Worm (Caenorhabditis elegans) whole organism, L1 larva: ENCODE results near the gene dpy-10.

ENCODE experiments used
- Y116A8C.19 ChIP-seq: sonication (generic microtip); optimal IDR thresholded peaks from 2 replicates; lab custom pipeline; 2016; ENCODE audit warnings: missing compliant biosample characterization, missing genetic modification characterization, borderline replicate concordance
- ama-1 ChIP-seq: fragments of 150-350 bp; optimal IDR thresholded peaks from 2 replicates; lab custom pipeline; 2014
- ceh-90 ChIP-seq: sonication (generic microtip); optimal IDR thresholded peaks from 2 replicates; lab custom pipeline; 2016; ENCODE audit warnings: missing genetic modification characterization, missing compliant biosample characterization
- dpl-1 ChIP-seq, 3 experiments: fragments of 150-350 bp in 2 of 3; sonication (generic microtip) in 1 of 3; optimal IDR thresholded peaks; 2 replicates each; lab custom pipeline; 2014 to 2017; ENCODE audit warnings: missing biosample characterization in 3 of 3, missing genetic modification characterization in 3 of 3, missing genetic modification reagents in 3 of 3
- efl-1 ChIP-seq, 4 experiments: fragments of 150-350 bp; optimal IDR thresholded peaks in 3 of 4; peaks in 1 of 4; 1 replicate in 1 of 4; 2 replicates in 3 of 4; lab custom pipeline; 2014; ENCODE audit warnings: missing biosample characterization in 2 of 4, missing genetic modification characterization in 2 of 4, missing genetic modification reagents in 2 of 4
- egl-13 ChIP-seq: sonication (generic microtip); optimal IDR thresholded peaks from 2 replicates; lab custom pipeline; 2016; ENCODE audit warnings: missing genotype, missing genetic modification reagents, missing genetic modification characterization, missing compliant biosample characterization
- elt-2 ChIP-seq: sonication (generic microtip); optimal IDR thresholded peaks from 2 replicates; lab custom pipeline; 2016; ENCODE audit warnings: missing genetic modification characterization, mild to moderate bottlenecking, inconsistent platforms, missing compliant biosample characterization, missing genetic modification reagents
- fkh-8 ChIP-seq: sonication (generic microtip); optimal IDR thresholded peaks from 2 replicates; lab custom pipeline; 2016; ENCODE audit warnings: mild to moderate bottlenecking, missing genetic modification characterization, missing compliant biosample characterization
- hpl-2 ChIP-seq: fragments of 150-350 bp; optimal IDR thresholded peaks from 2 replicates; lab custom pipeline; 2014; ENCODE audit warnings: missing biosample characterization, missing genetic modification reagents, missing genetic modification characterization
- lin-13 ChIP-seq: fragments of 150-350 bp; optimal IDR thresholded peaks from 2 replicates; lab custom pipeline; 2014; ENCODE audit warnings: missing biosample characterization, missing genetic modification reagents, missing genetic modification characterization
- lin-39 ChIP-seq: fragments of 150-350 bp; optimal IDR thresholded peaks from 2 replicates; lab custom pipeline; 2014; ENCODE audit warnings: missing biosample characterization, missing genetic modification reagents, missing genetic modification characterization
- lsy-2 ChIP-seq, 2 experiments: fragments of 150-350 bp; optimal IDR thresholded peaks; 2 replicates each; lab custom pipeline; 2014; ENCODE audit warnings: missing biosample characterization in 2 of 2, missing genetic modification characterization in 2 of 2
- nhr-85 ChIP-seq: sonication (generic microtip); peaks from one replicate; lab custom pipeline; 2016; ENCODE audit warnings: missing genetic modification characterization, inconsistent platforms, missing compliant biosample characterization
- pag-3 ChIP-seq: sonication (generic microtip); optimal IDR thresholded peaks from 2 replicates; lab custom pipeline; 2017; ENCODE audit warnings: missing genetic modification characterization, mild to moderate bottlenecking, missing compliant biosample characterization, antibody characterized with exemption, borderline replicate concordance; ENCODE audit not compliant: insufficient read depth
- skn-1 ChIP-seq: fragments of 150-350 bp; optimal IDR thresholded peaks from 2 replicates; lab custom pipeline; 2014; ENCODE audit warnings: missing biosample characterization, missing genetic modification characterization
- sox-4 ChIP-seq: sonication (generic microtip); optimal IDR thresholded peaks from 2 replicates; lab custom pipeline; 2016; ENCODE audit warnings: missing genetic modification characterization, missing compliant biosample characterization
- swsn-7 ChIP-seq: sonication (generic microtip); optimal IDR thresholded peaks from 2 replicates; lab custom pipeline; 2016; ENCODE audit warnings: missing genetic modification characterization, missing compliant biosample characterization
- tlp-1 ChIP-seq: fragments of 150-350 bp; optimal IDR thresholded peaks from 2 replicates; lab custom pipeline; 2014; ENCODE audit warnings: missing biosample characterization, missing genetic modification characterization
- unc-86 ChIP-seq: sonication (generic microtip); optimal IDR thresholded peaks from 2 replicates; lab custom pipeline; 2016; ENCODE audit warnings: missing genetic modification characterization, missing compliant biosample characterization

Gene dpy-10

DNA sequence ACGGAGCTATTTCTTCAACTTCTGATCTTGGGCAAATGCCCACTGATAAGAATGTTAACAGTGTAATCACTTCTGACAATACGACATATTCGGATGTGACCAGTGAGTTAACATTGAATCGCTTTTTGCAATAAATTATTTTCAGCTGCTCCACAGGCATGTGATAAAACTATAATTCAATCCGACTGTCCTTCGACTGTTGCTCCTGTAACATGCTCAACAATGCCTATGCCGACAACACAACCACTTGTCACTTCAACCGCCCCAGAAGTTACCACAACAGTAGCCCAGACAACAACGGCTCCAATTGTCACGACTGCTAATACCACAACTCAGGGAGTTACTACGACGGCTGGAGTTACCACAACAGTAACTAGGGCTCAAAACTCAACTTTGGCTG, 44.5 kb downstream of the dpy-10 start:
- TF ChIP-seq efl-1 (optimal IDR thresholded peaks at IDR 0.05; lab: Kevin White, UChicago) (no peak), efl-1 (GFP tag; optimal IDR thresholded peaks at IDR 0.05 in 1 of 2; lab: Kevin White, UChicago) (peak in 1 of 2 experiments; percentile 20), ceh-90 (tag; lab: Kevin White, UChicago) (no peak)

DNA sequence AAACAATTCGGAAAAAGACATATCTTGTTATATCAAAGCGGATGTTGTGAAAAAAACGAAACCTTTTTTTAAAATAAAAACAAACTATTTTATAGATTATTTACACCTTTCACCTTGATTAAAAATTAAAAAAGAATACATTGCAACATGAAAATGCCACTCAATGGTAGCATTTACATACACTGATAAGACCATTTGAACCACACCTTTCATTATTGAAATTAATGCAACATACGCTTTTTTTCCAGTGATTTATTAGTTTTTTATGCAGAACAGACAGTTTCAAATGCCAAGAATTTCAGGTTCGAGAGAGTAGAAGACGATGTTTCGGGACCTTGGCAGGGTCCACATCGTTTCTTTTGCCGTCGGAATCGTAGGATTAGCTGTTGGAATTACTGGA, 45.4 kb downstream of the dpy-10 start, which contains the start of gene T19D12.1:
Gene T19D12.1, plus strand, starts transcription at position 301 of the 400 bp plus-strand sequence.
- no peak for TF ChIP-seq ceh-90 (tag; lab: Kevin White, UChicago)

DNA sequence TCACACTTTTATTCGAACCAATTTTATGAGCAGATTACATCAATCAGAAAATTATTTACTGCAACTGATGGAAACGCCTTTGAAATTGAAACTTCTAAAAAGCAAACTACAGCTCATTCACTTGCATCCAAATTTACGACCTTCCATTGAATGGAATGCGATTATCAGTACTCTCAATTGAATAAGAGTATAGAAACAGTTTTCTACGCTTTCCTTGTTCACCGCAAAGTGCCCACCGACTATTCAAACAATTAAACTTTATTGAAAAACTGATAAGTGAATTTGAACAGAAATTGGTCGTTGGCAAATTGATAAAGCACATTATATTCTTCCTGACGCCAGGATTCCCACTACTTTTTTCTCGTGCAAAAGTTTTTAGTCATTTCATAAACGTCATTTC, 46.1 kb downstream of the dpy-10 start:
- TF ChIP-seq egl-13 (no peak), elt-2 (peak; percentile 64)

DNA sequence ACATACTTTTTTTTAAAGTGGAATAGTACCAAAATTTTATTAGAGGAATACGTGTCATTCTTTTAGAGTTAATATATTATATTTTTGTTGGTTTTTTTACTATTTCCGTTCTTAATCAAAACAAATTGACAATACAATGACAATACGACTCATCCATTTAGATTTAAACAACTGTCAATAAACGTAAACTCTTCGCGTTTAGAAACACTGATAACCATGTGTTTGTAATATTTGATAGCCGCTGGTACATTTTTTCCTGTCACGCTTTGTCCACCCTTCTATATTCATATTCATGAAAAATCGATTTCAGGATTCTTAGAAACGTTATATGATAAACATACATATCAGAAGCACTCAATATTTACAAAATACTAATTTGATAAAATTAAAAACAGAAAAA, 48.2 kb downstream of the dpy-10 start:
- TF ChIP-seq unc-86 (tag; lab: Kevin White, UChicago), result no peak
- TF ChIP-seq lin-39 (tag; lab: Kevin White, UChicago), result no peak
- no peak for TF ChIP-seq lsy-2 (tag; optimal IDR thresholded peaks at IDR 0.05; lab: Kevin White, UChicago)
- no peak for TF ChIP-seq sox-4 (tag; lab: Kevin White, UChicago)
- no peak for TF ChIP-seq skn-1
- TF ChIP-seq dpl-1 (GFP tag; optimal IDR thresholded peaks at IDR 0.05; lab: Kevin White, UChicago), result no peak
- no peak for TF ChIP-seq fkh-8 (tag; lab: Kevin White, UChicago)
- TF ChIP-seq ama-1 (lab: Kevin White, UChicago), result no peak
- no peak for TF ChIP-seq hpl-2 (GFP tag; lab: Kevin White, UChicago)
- TF ChIP-seq pag-3, result no peak
- no peak for TF ChIP-seq swsn-7 (tag; lab: Kevin White, UChicago)
- no peak for TF ChIP-seq nhr-85 (tag; lab: Kevin White, UChicago)
- no peak for TF ChIP-seq Y116A8C.19

DNA sequence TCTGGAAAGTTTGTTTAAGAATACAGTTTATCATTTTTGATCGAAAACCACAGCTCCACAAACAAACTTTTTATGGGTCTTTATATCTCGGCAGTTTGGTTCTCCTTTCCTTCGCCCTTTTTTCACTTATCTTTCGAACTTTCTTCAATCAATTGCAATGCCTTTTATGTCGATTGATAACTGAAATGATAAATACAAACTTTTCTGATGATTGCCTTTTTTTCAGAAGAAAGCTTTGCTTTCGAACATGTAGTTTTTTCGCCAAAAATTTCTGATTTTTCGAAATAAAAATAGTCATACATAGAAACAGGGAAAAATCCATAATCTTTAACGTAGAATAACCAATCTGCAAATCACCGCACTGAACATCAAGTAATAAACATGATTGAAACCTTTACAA, 50.8 kb downstream of the dpy-10 start, which contains the start of gene T19D12.2:
Gene T19D12.2, plus strand, starts transcription at position 125 of the 400 bp plus-strand sequence.
- TF ChIP-seq tlp-1 (tag; lab: Kevin White, UChicago) (peak; percentile 4), lin-13 (no peak), elt-2 (peak; percentile 39), skn-1 (no peak), ama-1 (lab: Kevin White, UChicago) (no peak)
